Fruit fly (Drosophila melanogaster): ENCODE measurements around the gene Ccp84Ae.
A peak's percentile ranks its signal among the peaks of the same experiment; 100 is the strongest.

Ccp84Ae gene

dm6 chr3R:6667245-6667644 is 24.3 kb downstream of the Ccp84Ae start (continued):
- TF ChIP-seq Myb (GFP tag; optimal IDR thresholded peaks at IDR 0.05) (no peak), Side (GFP tag; optimal IDR thresholded peaks at IDR 0.05) (peak; percentile 33), insv (GFP tag; optimal IDR thresholded peaks at IDR 0.05) (peak in 1 of 2 experiments; percentile 4), CG3838 (GFP tag; optimal IDR thresholded peaks at IDR 0.05) (no peak), pb (GFP tag; optimal IDR thresholded peaks at IDR 0.05) (no peak), CG9876 (GFP tag; optimal IDR thresholded peaks at IDR 0.05) (no peak), ab (GFP tag; optimal IDR thresholded peaks at IDR 0.05) (no peak), kni (GFP tag; optimal IDR thresholded peaks at IDR 0.05) (peak; percentile 7), CG12104 (GFP tag; optimal IDR thresholded peaks at IDR 0.05) (no peak), sna (GFP tag; IDR thresholded peaks at IDR 0.05; ENCODE audit: partially characterized antibody) (no peak), caup (GFP tag; optimal IDR thresholded peaks at IDR 0.05; ENCODE audit: severe bottlenecking) (peak; percentile 25), p53 (GFP tag; optimal IDR thresholded peaks at IDR 0.05) (no peak), CTCF (GFP tag; optimal IDR thresholded peaks at IDR 0.05) (no peak), en (GFP tag; optimal IDR thresholded peaks at IDR 0.05) (peak; percentile 44), Ssrp (tag; optimal IDR thresholded peaks at IDR 0.05) (no peak), ap (GFP tag; IDR thresholded peaks at IDR 0.05) (no peak), wor (GFP tag; IDR thresholded peaks at IDR 0.05) (no peak), CG30403 (GFP tag; optimal IDR thresholded peaks at IDR 0.05) (no peak), D (optimal IDR thresholded peaks at IDR 0.05) (no peak), D (GFP tag; optimal IDR thresholded peaks at IDR 0.05) (peak; percentile 45), zfh2 (GFP tag; optimal IDR thresholded peaks at IDR 0.05) (no peak), CG43689 (GFP tag; IDR thresholded peaks at IDR 0.05) (no peak), nerfin-2 (GFP tag; IDR thresholded peaks at IDR 0.05; ENCODE audit: partially characterized antibody) (no peak), Sox102F (GFP tag; optimal IDR thresholded peaks at IDR 0.05) (no peak), CG1024 (GFP tag; IDR thresholded peaks at IDR 0.05) (no peak), NfI (GFP tag; optimal IDR thresholded peaks at IDR 0.05) (no peak), lmd (GFP tag; IDR thresholded peaks at IDR 0.05) (no peak), inv (GFP tag; IDR thresholded peaks at IDR 0.05; ENCODE audit: partially characterized antibody) (no peak), CG17361 (GFP tag; IDR thresholded peaks at IDR 0.05) (peak; percentile 20; the same call in 1 of the 3 replicates), tx (GFP tag; optimal IDR thresholded peaks at IDR 0.05) (no peak), CG3281 (GFP tag; optimal IDR thresholded peaks at IDR 0.05) (no peak), croc (GFP tag; conservative IDR thresholded peaks at IDR 0.05) (no peak), chif (GFP tag; optimal IDR thresholded peaks at IDR 0.05) (peak; percentile 26 to 55), Oaz (GFP tag; IDR thresholded peaks at IDR 0.05) (no peak), Sry-β (GFP tag; optimal IDR thresholded peaks at IDR 0.05) (peak; percentile 10), ara (GFP tag; IDR thresholded peaks at IDR 0.05) (peak; percentile 69), dmrt99B (tag; optimal IDR thresholded peaks at IDR 0.05) (no peak), dmrt11E (tag; optimal IDR thresholded peaks at IDR 0.05) (peak; percentile 82), Hr78 (GFP tag; optimal IDR thresholded peaks at IDR 0.05) (no peak), wek (GFP tag; optimal IDR thresholded peaks at IDR 0.05) (peak; percentile 62), CrebB (tag; optimal IDR thresholded peaks at IDR 0.05) (peak; percentile 1), hkb (optimal IDR thresholded peaks at IDR 0.05) (no peak), hkb (GFP tag; IDR thresholded peaks at IDR 0.05) (no peak), CG18476 (GFP tag; optimal IDR thresholded peaks at IDR 0.05) (no peak), CG6854 (GFP tag; optimal IDR thresholded peaks at IDR 0.05) (no peak), nom (GFP tag; optimal IDR thresholded peaks at IDR 0.05) (no peak), Pdp1 (GFP tag; optimal IDR thresholded peaks at IDR 0.05) (peak in 1 of 2 experiments; percentile 38), CHES-1-like (GFP tag; optimal IDR thresholded peaks at IDR 0.05) (no peak), z (GFP tag; IDR thresholded peaks at IDR 0.05) (no peak), Dref (GFP tag; IDR thresholded peaks at IDR 0.05) (no peak), Stat92E (GFP tag; optimal IDR thresholded peaks at IDR 0.05) (peak in 1 of 3 experiments; percentile 2), vvl (GFP tag; IDR thresholded peaks at IDR 0.05) (no peak)
